Worm (Caenorhabditis elegans): ENCODE data around the gene pac-1.
A peak's percentile ranks its signal among the peaks of the same experiment; 100 is the strongest.

Gene pac-1

ce11 chrIII:8466735-8467134 lies 28.1 kb upstream of the pac-1 start, which contains the start of gene mig-39:
Gene mig-39, plus strand, starts transcription at chrIII:8467035.
- TF ChIP-seq ZK546.5 (tag; optimal IDR thresholded peaks at IDR 0.05) (no peak), elt-1 (tag; optimal IDR thresholded peaks at IDR 0.05) (no peak), daf-12 (tag; optimal IDR thresholded peaks at IDR 0.05) (no peak), hmg-11 (tag; optimal IDR thresholded peaks at IDR 0.05) (no peak), nhr-67 (tag; optimal IDR thresholded peaks at IDR 0.05) (no peak), aly-2 (tag; optimal IDR thresholded peaks at IDR 0.05) (no peak)

DNA sequence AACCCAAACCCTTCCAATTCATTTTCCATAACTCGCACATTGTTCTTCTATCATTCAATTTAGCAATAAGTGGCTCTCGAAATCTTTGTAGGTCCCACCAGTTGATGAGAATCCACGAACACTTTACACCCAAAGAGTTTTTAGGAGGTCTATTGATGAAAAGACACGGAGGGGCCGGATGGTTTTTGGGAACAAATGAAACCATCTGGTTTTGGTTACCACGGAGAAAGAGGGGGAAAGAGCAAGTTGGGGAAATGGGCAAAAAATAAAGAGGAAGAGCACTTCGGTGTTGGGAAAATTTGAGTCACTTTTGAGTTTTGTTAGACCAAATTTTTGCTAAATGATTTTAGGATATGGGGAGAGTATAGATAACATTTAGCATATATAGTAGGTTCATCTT lies 27.3 kb upstream of the pac-1 start:
- TF ChIP-seq pha-4 (tag; optimal IDR thresholded peaks at IDR 0.05) (no peak), elt-2 (tag; optimal IDR thresholded peaks at IDR 0.05) (no peak), egl-5 (tag; optimal IDR thresholded peaks at IDR 0.05) (no peak), elt-3 (tag; optimal IDR thresholded peaks at IDR 0.05) (no peak), elt-1 (tag; optimal IDR thresholded peaks at IDR 0.05) (no peak)

DNA sequence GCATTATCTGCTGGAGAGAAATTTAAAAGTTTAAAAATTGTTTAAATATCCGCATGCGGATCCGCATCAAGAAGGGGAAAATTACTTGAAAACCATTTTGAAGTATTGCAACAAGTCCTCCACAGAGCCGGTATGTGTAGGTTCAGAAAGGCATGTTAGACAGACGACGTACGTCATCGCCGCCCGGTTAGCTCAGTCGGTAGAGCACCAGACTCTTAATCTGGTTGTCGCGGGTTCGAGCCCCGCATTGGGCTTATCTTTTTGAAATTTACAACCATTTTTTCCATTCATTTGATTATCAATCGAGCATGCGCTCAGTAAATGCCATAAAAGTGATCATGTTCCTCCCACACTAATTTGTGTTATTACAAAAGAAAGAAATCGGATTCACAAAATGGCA lies 21.5 kb upstream of the pac-1 start:
- TF ChIP-seq tbx-2 (tag; optimal IDR thresholded peaks at IDR 0.05) (no peak), pha-4 (tag; optimal IDR thresholded peaks at IDR 0.05) (no peak), nhr-23 (tag; optimal IDR thresholded peaks at IDR 0.05) (no peak), R02D3.7 (tag; optimal IDR thresholded peaks at IDR 0.05) (no peak), nhr-11 (tag; optimal IDR thresholded peaks at IDR 0.05) (no peak), lsy-12 (tag; optimal IDR thresholded peaks at IDR 0.05) (no peak), elt-2 (tag; optimal IDR thresholded peaks at IDR 0.05) (no peak)

DNA sequence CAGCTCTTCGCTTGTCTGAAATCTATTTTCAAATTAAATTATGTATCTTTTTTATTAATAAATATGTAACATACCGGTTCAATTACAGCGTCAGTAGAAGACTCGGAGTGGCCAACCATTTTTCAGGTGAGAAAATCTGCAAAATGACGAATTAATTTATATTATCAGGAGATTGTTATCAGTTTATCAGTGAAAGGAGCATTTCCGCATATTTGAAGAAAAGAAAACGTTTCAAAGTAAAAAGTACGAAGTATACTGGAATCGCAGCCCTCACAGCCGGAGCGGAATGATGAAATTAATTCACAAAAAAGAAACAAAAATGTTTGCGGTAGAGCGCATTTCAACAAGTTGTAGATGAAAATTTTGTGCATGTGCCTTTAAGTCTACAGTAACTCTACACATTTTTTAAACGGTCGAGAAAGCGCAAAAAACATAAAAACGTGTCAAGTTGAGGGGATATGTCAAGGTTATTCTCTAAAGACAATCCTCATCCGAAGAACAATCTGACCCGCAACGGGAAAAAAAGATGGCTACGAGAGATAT lies 15.4 kb upstream of the pac-1 start:
- TF ChIP-seq pqm-1 (tag; optimal IDR thresholded peaks at IDR 0.05) (peak; percentile 72), elt-3 (tag; optimal IDR thresholded peaks at IDR 0.05) (no peak), elt-2 (tag; optimal IDR thresholded peaks at IDR 0.05) (peak; percentile 82), ztf-4 (tag; optimal IDR thresholded peaks at IDR 0.05) (no peak), ama-1 (optimal IDR thresholded peaks at IDR 0.05) (no peak)

DNA sequence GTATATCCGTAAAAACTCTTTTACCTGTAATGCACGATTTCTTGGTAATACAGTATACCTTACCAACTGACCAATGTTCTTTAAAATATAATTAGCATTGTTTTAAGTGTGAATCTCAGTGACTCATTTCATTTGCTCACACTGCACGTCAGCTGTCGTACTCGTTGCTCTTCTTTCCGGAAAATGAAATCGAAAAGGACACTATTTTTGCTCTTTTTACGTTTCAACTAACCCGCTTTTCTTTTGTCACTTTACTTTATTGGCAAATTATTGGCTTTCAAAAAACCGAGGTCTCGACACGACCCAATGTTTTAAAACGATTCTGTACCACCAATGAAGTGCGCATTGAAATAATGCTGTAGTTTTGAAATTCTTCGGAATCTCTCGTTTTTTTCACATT lies 14.5 kb upstream of the pac-1 start, which contains the start of gene F42H10.6:
Gene F42H10.6 (minus strand): TSS at position 101 of the 400 bp plus-strand sequence.
- TF ChIP-seq nhr-67 (tag; optimal IDR thresholded peaks at IDR 0.05): no peak
- TF ChIP-seq zag-1 (tag; optimal IDR thresholded peaks at IDR 0.05): no peak
- no peak for TF ChIP-seq fos-1 (tag; optimal IDR thresholded peaks at IDR 0.05)
- TF ChIP-seq nhr-25 (tag; optimal IDR thresholded peaks at IDR 0.05): no peak
- no peak for TF ChIP-seq ZK546.5 (tag; optimal IDR thresholded peaks at IDR 0.05)
- no peak for TF ChIP-seq pqm-1 (tag; optimal IDR thresholded peaks at IDR 0.05)
- no peak for TF ChIP-seq elt-1 (tag; optimal IDR thresholded peaks at IDR 0.05)
- TF ChIP-seq nhr-76 (tag; optimal IDR thresholded peaks at IDR 0.05): no peak
- no peak for TF ChIP-seq ztf-11 (tag; optimal IDR thresholded peaks at IDR 0.05)
- TF ChIP-seq ceh-16 (tag; optimal IDR thresholded peaks at IDR 0.05): no peak

DNA sequence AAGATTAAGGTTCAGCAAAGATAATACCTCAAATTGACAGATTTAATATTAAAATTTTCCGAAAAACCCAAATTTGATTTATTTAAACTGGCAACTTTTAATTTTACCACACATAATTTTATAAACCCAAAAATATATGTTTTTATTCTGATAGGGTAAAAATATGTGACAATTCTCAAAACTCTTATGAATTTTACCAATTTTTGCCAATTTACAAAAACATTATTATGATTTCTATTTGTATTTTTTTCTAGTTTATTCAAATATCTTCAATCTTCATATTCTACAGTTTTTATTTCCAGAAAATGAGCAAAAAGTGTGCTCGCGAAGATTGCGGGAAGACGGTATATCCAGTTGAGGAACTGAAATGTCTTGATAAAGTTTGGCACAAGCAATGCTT lies 11.0 kb upstream of the pac-1 start, which contains the start of gene F42H10.3:
Gene F42H10.3 (plus strand): TSS at position 301 of the 400 bp plus-strand sequence.
- TF ChIP-seq unc-39 (tag; optimal IDR thresholded peaks at IDR 0.05) (no peak), lsy-12 (tag; optimal IDR thresholded peaks at IDR 0.05) (no peak), fkh-2 (tag; optimal IDR thresholded peaks at IDR 0.05) (no peak), elt-2 (tag; optimal IDR thresholded peaks at IDR 0.05) (no peak), ztf-11 (tag; optimal IDR thresholded peaks at IDR 0.05) (no peak), pha-4 (tag; optimal IDR thresholded peaks at IDR 0.05) (no peak), zag-1 (tag; optimal IDR thresholded peaks at IDR 0.05) (no peak), snpc-4 (tag; optimal IDR thresholded peaks at IDR 0.05) (no peak), ZK546.5 (tag; optimal IDR thresholded peaks at IDR 0.05) (no peak), aly-2 (tag; optimal IDR thresholded peaks at IDR 0.05) (no peak)

DNA sequence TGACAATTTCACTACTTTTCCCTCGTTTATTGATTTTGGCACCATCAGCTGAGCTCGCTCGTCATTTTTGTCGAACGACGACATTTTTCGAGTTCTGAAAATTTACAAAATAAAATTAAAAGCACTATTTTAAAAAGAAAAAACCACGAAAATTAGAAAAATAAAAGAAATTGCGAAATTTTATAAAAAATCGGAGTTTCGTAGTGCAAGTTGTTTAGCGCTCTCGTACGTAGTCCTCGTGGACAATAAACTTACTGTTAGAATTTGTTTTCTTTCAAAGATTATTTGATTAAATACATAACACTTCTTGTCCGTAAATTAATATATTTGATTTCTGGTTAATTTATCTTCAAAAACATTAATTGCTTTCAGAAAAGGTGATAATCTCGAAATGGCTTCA lies 4.6 kb upstream of the pac-1 start, which contains the start of the genes ess-2 and F42H10.2:
Gene ess-2 (minus strand): TSS at position 99 of the 400 bp plus-strand sequence.
Gene F42H10.2 (plus strand): TSS at position 367 of the 400 bp plus-strand sequence.
- TF ChIP-seq mml-1 (tag; optimal IDR thresholded peaks at IDR 0.05): no peak
- TF ChIP-seq eor-1 (tag; optimal IDR thresholded peaks at IDR 0.05): no peak
- TF ChIP-seq elt-1 (tag; optimal IDR thresholded peaks at IDR 0.05): no peak
- TF ChIP-seq zag-1 (tag; optimal IDR thresholded peaks at IDR 0.05): no peak
- TF ChIP-seq pha-4 (tag; optimal IDR thresholded peaks at IDR 0.05): peak; percentile 76
- TF ChIP-seq unc-62 (GFP tag; optimal IDR thresholded peaks at IDR 0.05): no peak
- TF ChIP-seq lin-15B (tag; optimal IDR thresholded peaks at IDR 0.05): peak; percentile 87
- peak; percentile 1 for TF ChIP-seq snpc-4 (tag; optimal IDR thresholded peaks at IDR 0.05)
- TF ChIP-seq nfya-1 (tag; optimal IDR thresholded peaks at IDR 0.05; ENCODE audit: insufficient read depth): peak; percentile 67
- no peak for TF ChIP-seq nhr-77 (tag; optimal IDR thresholded peaks at IDR 0.05)
- no peak for TF ChIP-seq skn-1 (tag; optimal IDR thresholded peaks at IDR 0.05)
- peak; percentile 15 for TF ChIP-seq nhr-25 (tag; optimal IDR thresholded peaks at IDR 0.05)
- TF ChIP-seq ztf-4 (tag; optimal IDR thresholded peaks at IDR 0.05): no peak
- no peak for TF ChIP-seq R02D3.7 (tag; optimal IDR thresholded peaks at IDR 0.05)
- TF ChIP-seq nhr-67 (tag; optimal IDR thresholded peaks at IDR 0.05): no peak
- peak; percentile 23 for TF ChIP-seq hmg-11 (tag; optimal IDR thresholded peaks at IDR 0.05)
- TF ChIP-seq fos-1 (tag; optimal IDR thresholded peaks at IDR 0.05): no peak
- peak; percentile 50 for TF ChIP-seq nhr-23 (tag; optimal IDR thresholded peaks at IDR 0.05)
- TF ChIP-seq egl-27 (tag; optimal IDR thresholded peaks at IDR 0.05): no peak
- TF ChIP-seq tbx-2 (tag; optimal IDR thresholded peaks at IDR 0.05): no peak

Data from whole organism, L3 larva.